Fruit fly (Drosophila melanogaster) S2 (cell line): ENCODE data around the gene Dop2R.
A peak's percentile ranks its signal among the peaks of the same experiment; 100 is the strongest.
"Not testable (repeated sequence)": the region's sequence is repeated elsewhere in the genome, so short reads cannot be mapped to it uniquely, and the experiment has no call there.

Source experiments
- CG8478 ChIP-seq: fragments of >200 bp; optimal IDR thresholded peaks from 2 replicates; lab custom pipeline; 2018
- CTCF ChIP-seq, 2 experiments: fragments of >200 bp; optimal IDR thresholded peaks; 2 replicates each; lab custom pipeline; 2018

Gene Dop2R

DNA sequence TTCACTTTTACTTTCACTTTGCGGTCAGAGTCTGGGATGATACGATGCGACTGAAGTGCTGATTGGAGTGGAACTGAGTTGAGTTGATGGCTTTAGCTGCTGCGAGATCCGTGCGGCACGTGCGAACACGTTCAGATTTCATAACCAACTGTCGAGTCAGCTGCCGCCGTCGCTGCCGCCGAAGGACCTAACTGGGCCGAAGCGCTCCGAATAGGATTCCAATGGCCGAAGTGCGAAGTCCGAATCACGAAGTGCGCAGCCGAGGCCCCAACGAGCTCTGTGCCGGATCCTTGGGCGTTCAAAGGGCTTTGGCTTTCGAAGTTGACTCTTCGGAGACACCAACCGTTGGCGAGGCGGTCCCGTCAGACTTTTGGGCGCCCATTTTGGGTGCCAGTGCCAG, at the start of gene Dop2R:
TSS of gene Dop2R (minus strand) at position 131 of the 400 bp plus-strand sequence.
- TF ChIP-seq CG8478 (lab: Kevin White, UChicago) (no peak), CTCF (optimal IDR thresholded peaks at IDR 0.05; lab: Kevin White, UChicago) (no peak)

DNA sequence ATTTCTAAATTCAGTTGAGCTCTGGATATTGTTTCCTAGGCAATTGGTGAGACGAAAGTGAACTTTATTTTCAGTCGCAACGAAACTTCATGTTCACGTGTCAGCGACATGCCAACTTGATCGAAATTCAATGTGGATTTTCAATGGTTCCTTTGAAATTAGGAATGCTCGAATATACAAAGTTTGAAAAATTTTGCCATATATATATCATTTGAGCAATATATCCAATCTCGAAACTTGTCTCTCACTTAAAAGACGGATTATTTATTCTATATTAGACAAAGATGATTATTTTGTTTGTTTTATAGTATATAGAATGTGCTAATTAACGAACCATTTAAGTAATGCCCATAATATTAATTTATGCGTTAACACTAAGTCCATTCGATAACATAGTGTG, 48.0 kb upstream of the Dop2R start, which contains the start of gene karr:
TSS of gene karr (minus strand) at position 101 of the 400 bp plus-strand sequence.
- TF ChIP-seq CG8478 (lab: Kevin White, UChicago), result no peak

DNA sequence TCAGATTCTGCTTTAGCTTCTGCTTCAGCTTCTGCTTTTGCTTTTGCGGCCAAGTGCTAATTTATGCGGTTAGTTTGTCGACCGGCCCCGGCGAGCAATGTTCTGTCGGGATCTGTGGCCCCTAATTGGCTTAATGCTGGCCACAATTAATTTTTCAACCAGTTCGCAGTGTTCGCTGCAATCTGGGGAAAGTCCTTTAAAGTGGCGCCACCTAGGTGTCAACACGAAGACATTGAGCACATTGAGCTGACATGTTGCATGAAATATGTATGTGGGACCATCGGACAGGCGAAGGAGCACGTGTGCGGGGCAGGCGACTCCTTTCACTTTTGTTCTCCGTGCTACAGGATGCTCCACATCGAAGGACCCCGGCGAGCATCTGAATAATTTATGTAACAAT, 42.5 kb upstream of the Dop2R start:
- TF ChIP-seq CG8478 (lab: Kevin White, UChicago), result no peak
- TF ChIP-seq CTCF (optimal IDR thresholded peaks at IDR 0.05; lab: Kevin White, UChicago), result peak; percentile 68 to 74

DNA sequence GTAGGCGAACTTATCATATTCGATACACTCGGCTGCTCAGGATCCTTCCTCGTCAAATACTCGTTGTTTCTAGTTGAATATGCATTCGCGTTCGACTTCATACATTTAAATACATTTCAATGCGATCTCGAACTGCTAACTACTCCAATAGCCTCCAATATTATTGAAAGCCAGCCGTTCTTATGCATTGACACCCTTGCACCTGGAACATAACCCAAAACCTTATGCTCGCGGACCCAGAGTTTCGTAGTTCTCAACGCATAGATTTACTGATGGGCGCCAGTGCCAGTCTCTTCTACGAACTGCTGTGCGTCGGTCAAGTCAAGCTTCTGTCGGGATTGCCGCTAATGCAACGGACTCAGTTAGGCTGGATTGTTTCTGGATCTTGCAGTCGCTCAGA, 33.9 kb upstream of the Dop2R start, which contains the start of gene CG42581:
TSS of gene CG42581 (minus strand) at position 101 of the 400 bp plus-strand sequence.
- not testable (repeated sequence) for TF ChIP-seq CG8478 (lab: Kevin White, UChicago); CTCF (optimal IDR thresholded peaks at IDR 0.05; lab: Kevin White, UChicago)

DNA sequence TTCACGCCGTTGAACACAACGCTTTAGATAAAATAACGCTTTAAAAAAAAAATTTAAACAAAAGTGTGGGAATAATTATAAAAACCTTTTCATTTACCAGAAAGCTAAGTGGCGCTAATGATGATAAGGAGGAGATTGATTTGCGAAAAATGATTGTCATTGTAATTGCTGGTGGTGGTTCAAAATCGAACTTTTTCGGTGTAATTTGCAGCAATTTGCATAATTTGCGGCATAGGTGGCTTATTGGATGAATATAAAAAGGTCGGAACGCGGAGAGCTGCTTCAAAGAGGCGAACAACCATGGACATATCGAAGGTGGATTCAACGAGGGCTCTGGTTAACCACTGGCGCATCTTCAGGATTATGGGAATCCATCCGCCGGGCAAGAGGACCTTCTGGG, 31.6 kb upstream of the Dop2R start, which contains the start of gene Or19b:
TSS of gene Or19b (plus strand) at position 301 of the 400 bp plus-strand sequence.
- TF ChIP-seq CTCF (optimal IDR thresholded peaks at IDR 0.05; lab: Kevin White, UChicago); CG8478 (lab: Kevin White, UChicago): not testable (repeated sequence)

DNA sequence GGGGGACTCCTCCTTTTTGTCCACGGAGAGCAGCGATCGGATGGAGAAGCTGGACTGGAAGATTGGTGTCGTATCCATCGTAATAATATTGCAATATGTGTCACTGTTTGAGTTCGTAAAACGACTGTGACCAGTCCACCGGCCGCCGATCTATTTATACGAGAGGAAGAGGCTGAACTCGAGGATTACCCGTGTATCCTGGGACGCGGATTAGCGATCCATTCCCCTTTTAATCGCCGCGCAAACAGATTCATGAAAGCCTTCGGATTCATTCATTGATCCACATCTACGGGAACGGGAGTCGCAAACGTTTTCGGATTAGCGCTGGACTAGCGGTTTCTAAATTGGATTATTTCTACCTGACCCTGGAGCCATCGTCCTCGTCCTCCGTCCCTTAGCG, 29.8 kb upstream of the Dop2R start, which contains the start of gene fd19B:
TSS of gene fd19B (minus strand) at position 101 of the 400 bp plus-strand sequence.
- no peak for TF ChIP-seq CTCF (optimal IDR thresholded peaks at IDR 0.05; lab: Kevin White, UChicago)
- TF ChIP-seq CG8478 (lab: Kevin White, UChicago), result no peak

DNA sequence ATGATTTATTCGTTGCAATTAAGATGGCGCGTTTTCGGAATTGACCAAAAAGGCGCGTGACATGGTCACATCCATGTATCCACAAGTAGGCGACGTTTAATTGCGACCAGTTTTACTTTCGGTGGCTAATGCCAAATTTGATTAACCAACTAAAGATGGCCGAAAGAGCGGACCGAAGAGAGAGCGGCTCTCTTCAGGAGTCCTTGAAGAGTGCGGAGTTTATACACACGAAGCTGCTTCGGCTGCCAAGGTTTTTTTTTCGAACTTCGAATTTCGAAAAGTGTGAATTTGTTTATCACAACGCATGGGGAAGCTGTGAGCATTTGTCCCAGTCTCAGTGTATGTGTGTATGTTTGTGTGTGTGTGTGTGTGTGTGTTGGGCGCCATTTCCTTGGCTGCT, 21.3 kb upstream of the Dop2R start:
- TF ChIP-seq CTCF (optimal IDR thresholded peaks at IDR 0.05; lab: Kevin White, UChicago), result no peak
- no peak for TF ChIP-seq CG8478 (lab: Kevin White, UChicago)

DNA sequence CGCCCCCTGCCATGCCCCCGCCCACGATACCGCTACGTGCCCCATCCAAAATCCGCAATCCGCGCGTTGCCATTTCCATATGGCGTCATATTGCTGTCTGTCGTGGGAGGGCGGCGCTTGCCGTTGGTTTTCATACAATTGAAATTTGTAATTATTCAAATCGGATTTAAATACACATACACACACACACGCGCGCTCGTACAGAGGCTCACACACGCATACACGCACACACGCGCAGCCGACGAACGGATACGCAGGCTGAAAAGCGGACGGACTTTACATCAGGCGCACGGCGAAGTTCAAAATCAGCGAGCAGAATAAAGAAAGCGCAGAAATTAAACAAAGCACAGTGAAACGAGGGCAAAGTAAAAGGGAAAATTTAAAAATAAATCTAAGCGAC, 4.5 kb upstream of the Dop2R start:
- TF ChIP-seq CTCF (optimal IDR thresholded peaks at IDR 0.05; lab: Kevin White, UChicago), result no peak
- TF ChIP-seq CG8478 (lab: Kevin White, UChicago), result no peak

DNA sequence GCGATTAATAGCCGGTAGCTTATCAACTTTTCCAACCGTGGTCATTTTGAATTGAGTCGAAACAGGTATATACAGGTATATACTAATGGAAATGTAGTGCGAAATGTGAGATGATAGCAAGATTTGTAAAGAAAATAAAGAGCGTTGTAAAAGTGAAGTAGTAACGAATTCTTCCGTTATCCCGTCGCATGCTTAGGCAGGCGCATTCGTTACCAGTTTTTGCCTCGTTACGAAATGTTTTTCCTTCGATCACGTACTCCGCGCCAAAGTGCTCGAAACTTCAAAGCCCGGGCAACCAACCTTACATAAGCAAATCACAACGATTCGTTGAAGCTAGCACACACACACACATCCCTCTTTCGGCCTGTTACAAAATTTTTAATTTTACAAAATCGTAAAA, 11.5 kb downstream of the Dop2R start, which contains the start of gene CG9570:
TSS of gene CG9570 (plus strand) at position 301 of the 400 bp plus-strand sequence.
- TF ChIP-seq CG8478 (lab: Kevin White, UChicago) (no peak), CTCF (optimal IDR thresholded peaks at IDR 0.05; lab: Kevin White, UChicago) (no peak)

DNA sequence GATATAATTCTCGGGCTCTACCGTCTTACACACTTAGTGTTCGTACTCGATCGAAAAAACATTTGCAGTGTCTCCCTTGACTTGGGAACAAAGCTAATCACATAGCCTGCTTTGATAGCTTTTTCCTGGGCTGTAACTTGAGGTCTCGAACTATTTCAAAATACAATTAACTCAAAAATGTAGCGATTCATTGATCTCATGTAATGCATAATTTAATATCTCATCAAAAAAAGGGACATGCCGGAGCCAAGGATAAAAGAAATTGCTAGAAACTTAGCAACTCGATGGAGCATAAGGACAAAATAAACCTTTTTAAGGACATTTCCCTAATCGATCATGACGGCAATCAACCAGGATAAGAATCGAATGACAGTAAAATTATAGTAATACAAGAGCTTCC, 60.5 kb downstream of the Dop2R start, which contains the start of gene lky:
TSS of gene lky (minus strand) at position 101 of the 400 bp plus-strand sequence.
- TF ChIP-seq CG8478 (lab: Kevin White, UChicago), result no peak
- no peak for TF ChIP-seq CTCF (optimal IDR thresholded peaks at IDR 0.05; lab: Kevin White, UChicago)

DNA sequence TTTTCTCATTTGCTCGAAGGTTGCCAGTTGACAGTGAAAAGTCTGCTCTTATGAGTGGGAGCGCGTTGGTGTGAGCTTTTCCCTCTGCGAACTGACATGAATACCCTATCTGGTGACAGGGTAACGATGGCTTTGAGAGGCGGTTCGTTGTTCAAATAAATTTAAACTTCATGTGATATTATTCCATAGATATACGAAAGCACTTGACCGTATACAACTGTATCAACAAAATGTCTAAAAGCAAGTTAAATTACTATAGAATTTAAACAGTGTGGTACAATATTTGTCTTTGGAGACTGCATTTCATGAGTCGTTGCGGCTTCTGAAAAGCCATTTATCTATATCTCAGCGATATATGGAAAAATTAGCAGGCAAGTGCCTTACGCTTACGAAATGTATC, 98.3 kb downstream of the Dop2R start:
- TF ChIP-seq CTCF (optimal IDR thresholded peaks at IDR 0.05; lab: Kevin White, UChicago) (no peak), CG8478 (lab: Kevin White, UChicago) (no peak)

DNA sequence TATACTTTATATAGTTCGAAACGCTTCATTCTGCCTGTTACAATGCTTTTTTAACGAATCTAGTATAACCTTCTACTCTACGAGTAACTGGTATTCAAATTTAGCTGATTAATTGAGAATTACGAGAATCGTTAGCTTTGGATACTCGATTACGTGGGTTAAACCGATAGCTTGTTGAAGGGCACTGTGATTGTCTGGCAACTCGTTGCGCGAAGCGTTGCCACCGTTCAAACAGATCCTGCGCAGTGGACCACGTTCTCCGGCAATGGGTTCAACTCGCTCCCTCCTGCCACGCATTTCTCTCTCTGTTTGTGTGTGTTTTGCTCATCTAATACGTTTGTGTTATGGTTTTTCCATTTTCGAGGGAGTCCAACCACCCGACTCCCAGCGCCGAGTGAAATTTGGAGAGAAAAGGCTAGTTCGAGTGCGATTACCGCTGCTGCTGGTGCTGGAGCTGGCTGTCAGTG, 101.6 kb downstream of the Dop2R start, which contains the start of gene Nep3:
TSS of gene Nep3 (plus strand) at position 417 of the 467 bp plus-strand sequence.
- TF ChIP-seq CTCF (optimal IDR thresholded peaks at IDR 0.05; lab: Kevin White, UChicago), result no peak
- TF ChIP-seq CG8478 (lab: Kevin White, UChicago), result no peak

DNA sequence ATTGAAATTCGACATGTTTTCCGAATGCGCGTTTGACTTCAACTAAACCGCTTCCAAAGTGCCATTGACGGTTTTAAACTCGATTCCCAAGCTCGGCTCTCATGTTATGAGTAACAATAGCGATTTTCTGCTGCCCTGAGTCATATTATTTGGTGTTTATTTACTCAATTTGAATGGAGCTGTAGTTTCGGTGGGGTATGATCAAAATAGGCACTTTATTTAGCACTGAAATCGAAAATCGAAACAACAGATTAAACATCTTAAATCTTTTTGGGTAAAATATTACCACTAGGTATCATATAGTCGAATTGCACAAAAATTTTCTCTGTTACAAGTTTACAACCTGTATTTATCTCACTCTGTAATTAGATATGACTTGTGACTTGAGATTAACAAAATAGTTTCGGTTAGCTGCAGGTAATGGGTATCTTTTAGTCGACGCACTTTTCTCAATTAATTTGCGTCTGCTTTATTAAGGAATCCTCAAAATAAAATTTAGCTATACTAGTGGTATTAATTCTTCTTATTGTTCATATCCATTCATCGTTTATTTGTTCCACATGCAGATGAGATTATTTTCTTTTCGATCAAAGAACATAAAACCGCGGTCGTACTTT, 103.0 kb downstream of the Dop2R start, which contains the start of gene CG12655:
TSS of gene CG12655 (minus strand) at position 51 of the 617 bp plus-strand sequence.
- no peak for TF ChIP-seq CG8478 (lab: Kevin White, UChicago)
- TF ChIP-seq CTCF (optimal IDR thresholded peaks at IDR 0.05; lab: Kevin White, UChicago), result no peak

DNA sequence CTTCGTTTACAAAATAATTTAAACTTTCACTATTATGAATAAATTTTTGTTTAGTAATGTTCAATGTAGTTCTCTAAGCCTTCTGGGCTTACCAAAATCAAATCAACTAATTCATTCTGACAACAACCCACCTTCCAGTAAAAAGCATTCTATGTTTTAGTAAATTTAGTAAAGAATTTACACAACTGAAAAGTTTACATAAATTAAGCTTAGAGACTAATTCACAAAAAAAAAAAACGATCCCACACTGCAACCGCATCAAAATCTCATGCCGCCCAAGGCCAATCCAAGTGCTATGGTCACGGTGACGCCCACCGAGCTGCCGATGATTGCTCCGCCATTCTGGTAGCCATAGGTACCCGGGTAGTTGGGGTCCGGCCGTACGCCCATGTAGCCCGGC, 104.3 kb downstream of the Dop2R start, which contains the start of gene CG43784:
TSS of gene CG43784 (minus strand) at position 101 of the 400 bp plus-strand sequence.
- TF ChIP-seq CTCF (optimal IDR thresholded peaks at IDR 0.05; lab: Kevin White, UChicago); CG8478 (lab: Kevin White, UChicago): not testable (repeated sequence)
